Fruit fly (Drosophila melanogaster): ENCODE results near the gene Lsp2.

The Lsp2 gene

DNA sequence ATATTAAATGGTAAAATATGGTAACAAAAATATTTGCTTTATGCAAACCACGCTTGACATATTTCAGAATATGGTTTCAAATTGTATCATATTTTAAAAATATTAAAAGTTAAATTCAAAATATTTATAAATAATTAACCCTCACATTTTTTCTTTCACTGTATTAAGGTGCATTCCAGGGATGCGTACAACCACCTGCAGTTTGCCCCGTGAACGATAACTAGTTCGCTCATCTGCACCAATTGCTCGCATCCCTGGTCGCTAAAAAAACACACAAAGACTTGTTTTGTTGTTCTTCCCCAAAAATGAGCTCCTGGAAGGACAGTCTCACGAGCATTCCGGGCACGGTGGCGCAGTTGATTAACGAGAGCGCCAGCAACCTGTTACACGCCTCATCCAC, 2.7 kb downstream of the Lsp2 start, which contains the start of gene DEF8 (continued):
- TF ChIP-seq CG6854 (GFP tag; optimal IDR thresholded peaks at IDR 0.05) (peak; percentile 46), topi (GFP tag; optimal IDR thresholded peaks at IDR 0.05) (peak; percentile 56), cyc (GFP tag; optimal IDR thresholded peaks at IDR 0.05) (peak; percentile 67), acj6 (GFP tag; optimal IDR thresholded peaks at IDR 0.05) (peak; percentile 74), CG9139 (GFP tag; optimal IDR thresholded peaks at IDR 0.05) (peak; percentile 35), Ets96B (tag; optimal IDR thresholded peaks at IDR 0.05) (peak; percentile 84), CG16779 (tag; optimal IDR thresholded peaks at IDR 0.05) (peak; percentile 29), fkh (GFP tag; optimal IDR thresholded peaks at IDR 0.05) (no peak), CG31627 (GFP tag; optimal IDR thresholded peaks at IDR 0.05) (peak; percentile 55), CG4318 (GFP tag; optimal IDR thresholded peaks at IDR 0.05) (peak; percentile 58), ss (GFP tag; optimal IDR thresholded peaks at IDR 0.05) (peak in 1 of 2 experiments; percentile 51), svp (GFP tag) (peak; percentile 84), CG8119 (GFP tag; IDR thresholded peaks at IDR 0.05) (peak; percentile 86), esn (GFP tag; optimal IDR thresholded peaks at IDR 0.05) (peak; percentile 74), CG10631 (GFP tag; optimal IDR thresholded peaks at IDR 0.05) (peak; percentile 65), Gug (GFP tag; IDR thresholded peaks at IDR 0.05) (peak; percentile 82), CG6808 (GFP tag; optimal IDR thresholded peaks at IDR 0.05) (peak; percentile 62), Eip93F (GFP tag; optimal IDR thresholded peaks at IDR 0.05) (no peak), CG34406 (GFP tag; optimal IDR thresholded peaks at IDR 0.05) (peak; percentile 87), net (GFP tag; optimal IDR thresholded peaks at IDR 0.05) (peak; percentile 73), salr (GFP tag; optimal IDR thresholded peaks at IDR 0.05) (peak in 1 of 2 experiments; percentile 31), Lpt (GFP tag; optimal IDR thresholded peaks at IDR 0.05) (peak; percentile 68), CG6792 (GFP tag; optimal IDR thresholded peaks at IDR 0.05) (peak; percentile 59), fd85E (GFP tag; optimal IDR thresholded peaks at IDR 0.05) (no peak), CG3919 (GFP tag; optimal IDR thresholded peaks at IDR 0.05) (peak; percentile 82), pdm3 (GFP tag; optimal IDR thresholded peaks at IDR 0.05) (no peak), Eip75B (GFP tag; optimal IDR thresholded peaks at IDR 0.05) (no peak), CG15336 (GFP tag; IDR thresholded peaks at IDR 0.05) (peak; percentile 92)

DNA sequence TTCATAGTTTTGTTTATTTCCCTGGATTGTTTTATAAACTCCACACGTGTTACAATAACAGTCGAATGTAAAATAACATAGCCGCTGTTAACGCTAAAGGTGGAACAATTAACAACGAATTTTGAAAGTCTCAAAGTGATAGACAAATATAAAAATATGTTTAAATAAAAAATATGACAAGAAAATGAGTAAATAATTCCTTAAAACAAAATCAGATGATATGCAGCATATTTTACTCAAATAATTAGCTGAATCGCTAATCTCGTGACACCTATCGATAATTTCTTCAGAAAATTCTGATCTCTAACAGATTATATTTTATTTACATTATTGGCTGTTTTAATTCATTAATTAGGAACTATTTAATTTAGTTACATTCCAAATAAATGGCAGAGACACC, 7.4 kb downstream of the Lsp2 start, which contains the start of the genes CG5645 and Atg12:
TSS of gene CG5645 (minus strand) at position 77 of the 400 bp plus-strand sequence.
TSS of gene Atg12 (plus strand) at position 338 of the 400 bp plus-strand sequence.
- peak; percentile 56 for TF ChIP-seq acj6 (GFP tag; optimal IDR thresholded peaks at IDR 0.05)
- TF ChIP-seq svp (GFP tag), result peak; percentile 74
- TF ChIP-seq Sox15 (GFP tag; optimal IDR thresholded peaks at IDR 0.05), result no peak
- TF ChIP-seq CG34406 (GFP tag; optimal IDR thresholded peaks at IDR 0.05), result peak; percentile 16
- peak; percentile 26 for TF ChIP-seq Hr39 (GFP tag; optimal IDR thresholded peaks at IDR 0.05)
- TF ChIP-seq dac (GFP tag; optimal IDR thresholded peaks at IDR 0.05), result no peak
- TF ChIP-seq topi (GFP tag; optimal IDR thresholded peaks at IDR 0.05), result peak; percentile 76
- peak; percentile 52 for TF ChIP-seq CG6792 (GFP tag; optimal IDR thresholded peaks at IDR 0.05)
- TF ChIP-seq CG8632 (GFP tag; optimal IDR thresholded peaks at IDR 0.05), result peak; percentile 44
- TF ChIP-seq CG7368 (GFP tag; optimal IDR thresholded peaks at IDR 0.05), result peak; percentile 42
- peak; percentile 52 for TF ChIP-seq Ets96B (tag; optimal IDR thresholded peaks at IDR 0.05)
- peak; percentile 43 for TF ChIP-seq Sox14 (GFP tag; optimal IDR thresholded peaks at IDR 0.05)
- TF ChIP-seq CG8319 (GFP tag; optimal IDR thresholded peaks at IDR 0.05), result peak; percentile 14
- TF ChIP-seq Ets21C (GFP tag; optimal IDR thresholded peaks at IDR 0.05), result peak; percentile 46
- TF ChIP-seq CG3032 (tag; optimal IDR thresholded peaks at IDR 0.05), result peak; percentile 68
- TF ChIP-seq eg (GFP tag; IDR thresholded peaks at IDR 0.05), result peak; percentile 54
- TF ChIP-seq Met (GFP tag; optimal IDR thresholded peaks at IDR 0.05), result peak; percentile 66
- TF ChIP-seq achi (GFP tag; optimal IDR thresholded peaks at IDR 0.05), result peak; percentile 54
- no peak for TF ChIP-seq spab (GFP tag; optimal IDR thresholded peaks at IDR 0.05)
- TF ChIP-seq Sox102F (GFP tag; optimal IDR thresholded peaks at IDR 0.05), result no peak
- peak; percentile 72 for TF ChIP-seq CG3919 (GFP tag; optimal IDR thresholded peaks at IDR 0.05)
- TF ChIP-seq CG6808 (GFP tag; optimal IDR thresholded peaks at IDR 0.05), result no peak
- peak; percentile 72 for TF ChIP-seq cyc (GFP tag; optimal IDR thresholded peaks at IDR 0.05)
- peak; percentile 12 for TF ChIP-seq Lpt (GFP tag; optimal IDR thresholded peaks at IDR 0.05)
- TF ChIP-seq CG11902 (GFP tag; optimal IDR thresholded peaks at IDR 0.05), result peak; percentile 30
- TF ChIP-seq salr (GFP tag; optimal IDR thresholded peaks at IDR 0.05), result peak in 1 of 2 experiments; percentile 24
- no peak for TF ChIP-seq CG16779 (tag; optimal IDR thresholded peaks at IDR 0.05)
- peak; percentile 15; the same call in 1 of the 3 replicates for TF ChIP-seq CG8119 (GFP tag; IDR thresholded peaks at IDR 0.05)
- peak; percentile 92 for TF ChIP-seq Eip78C (GFP tag)
- TF ChIP-seq fd59A (GFP tag; optimal IDR thresholded peaks at IDR 0.05), result no peak
- peak; percentile 31 for TF ChIP-seq CG11762 (GFP tag; optimal IDR thresholded peaks at IDR 0.05; ENCODE audit: insufficient read depth)
- TF ChIP-seq vri (GFP tag; optimal IDR thresholded peaks at IDR 0.05), result no peak
- peak; percentile 80 for TF ChIP-seq esn (GFP tag; optimal IDR thresholded peaks at IDR 0.05)
- TF ChIP-seq dsx (GFP tag; optimal IDR thresholded peaks at IDR 0.05; ENCODE audit: poor library complexity, severe bottlenecking), result peak; percentile 69
- no peak for TF ChIP-seq CG6854 (GFP tag; optimal IDR thresholded peaks at IDR 0.05)
- peak; percentile 65 for TF ChIP-seq Hr4 (GFP tag; optimal IDR thresholded peaks at IDR 0.05)

Data from whole organism, prepupa.